Worm (Caenorhabditis elegans) whole organism, L1 larva: ENCODE data around the gene egl-1.

ENCODE experiments used
- C16A3.4 ChIP-seq: fragments of 150-350 bp; optimal IDR thresholded peaks from 2 replicates; lab custom pipeline; 2014; ENCODE audit warnings: missing biosample characterization, missing genetic modification characterization
- C34B4.2 ChIP-seq: sonication (generic microtip); optimal IDR thresholded peaks from 2 replicates; lab custom pipeline; 2017; ENCODE audit warnings: mild to moderate bottlenecking, missing genetic modification characterization, missing compliant biosample characterization
- ama-1 ChIP-seq: fragments of 150-350 bp; optimal IDR thresholded peaks from 2 replicates; lab custom pipeline; 2014
- blmp-1 ChIP-seq: fragments of 150-350 bp; optimal IDR thresholded peaks from 2 replicates; lab custom pipeline; 2014; ENCODE audit warnings: missing biosample characterization, missing genetic modification characterization
- ceh-82 ChIP-seq, 3 experiments: fragments of 150-350 bp in 1 of 3; sonication (generic microtip) in 2 of 3; optimal IDR thresholded peaks; 2 replicates each; lab custom pipeline; 2014 to 2017; ENCODE audit warnings: missing biosample characterization in 3 of 3, missing genetic modification characterization in 3 of 3
- ceh-90 ChIP-seq: sonication (generic microtip); optimal IDR thresholded peaks from 2 replicates; lab custom pipeline; 2016; ENCODE audit warnings: missing genetic modification characterization, missing compliant biosample characterization
- dpl-1 ChIP-seq, 3 experiments: fragments of 150-350 bp in 2 of 3; sonication (generic microtip) in 1 of 3; optimal IDR thresholded peaks; 2 replicates each; lab custom pipeline; 2014 to 2017; ENCODE audit warnings: missing biosample characterization in 3 of 3, missing genetic modification characterization in 3 of 3, missing genetic modification reagents in 3 of 3
- efl-1 ChIP-seq, 4 experiments: fragments of 150-350 bp; optimal IDR thresholded peaks in 3 of 4; peaks in 1 of 4; 1 replicate in 1 of 4; 2 replicates in 3 of 4; lab custom pipeline; 2014; ENCODE audit warnings: missing biosample characterization in 2 of 4, missing genetic modification characterization in 2 of 4, missing genetic modification reagents in 2 of 4
- efl-3 ChIP-seq: fragments of 200-800 bp; sonication (Bioruptor generic); optimal IDR thresholded peaks from 2 replicates; lab custom pipeline; 2018; ENCODE audit warnings: mild to moderate bottlenecking, missing genetic modification characterization, missing compliant biosample characterization
- egl-27 ChIP-seq, 2 experiments: fragments of 150-350 bp in 1 of 2; sonication (generic microtip); optimal IDR thresholded peaks; 3 replicates each; lab custom pipeline; 2017 to 2018; ENCODE audit warnings: missing biosample characterization in 2 of 2, missing genetic modification characterization in 2 of 2, missing genetic modification reagents in 2 of 2
- elt-2 ChIP-seq: sonication (generic microtip); optimal IDR thresholded peaks from 2 replicates; lab custom pipeline; 2016; ENCODE audit warnings: missing genetic modification characterization, mild to moderate bottlenecking, inconsistent platforms, missing compliant biosample characterization, missing genetic modification reagents
- ets-5 ChIP-seq: fragments of 200-800 bp; sonication (Bioruptor generic); IDR thresholded peaks from 2 replicates; pipeline ENCODE4 v1.3.6; 2022; ENCODE audit warnings: missing genetic modification characterization, missing compliant biosample characterization
- fkh-8 ChIP-seq: sonication (generic microtip); optimal IDR thresholded peaks from 2 replicates; lab custom pipeline; 2016; ENCODE audit warnings: mild to moderate bottlenecking, missing genetic modification characterization, missing compliant biosample characterization
- hlh-17 ChIP-seq: fragments of 200-800 bp; sonication (Bioruptor generic); optimal IDR thresholded peaks from 2 replicates; lab custom pipeline; 2018; ENCODE audit warnings: missing genetic modification characterization, mild to moderate bottlenecking, missing compliant biosample characterization, moderate library complexity, borderline replicate concordance
- hlh-4 ChIP-seq: sonication (generic microtip); optimal IDR thresholded peaks from 2 replicates; lab custom pipeline; 2016; ENCODE audit warnings: mild to moderate bottlenecking, missing genetic modification characterization, missing compliant biosample characterization
- hpl-2 ChIP-seq: fragments of 150-350 bp; optimal IDR thresholded peaks from 2 replicates; lab custom pipeline; 2014; ENCODE audit warnings: missing biosample characterization, missing genetic modification reagents, missing genetic modification characterization
- lin-13 ChIP-seq: fragments of 150-350 bp; optimal IDR thresholded peaks from 2 replicates; lab custom pipeline; 2014; ENCODE audit warnings: missing biosample characterization, missing genetic modification reagents, missing genetic modification characterization
- lin-39 ChIP-seq: fragments of 150-350 bp; optimal IDR thresholded peaks from 2 replicates; lab custom pipeline; 2014; ENCODE audit warnings: missing biosample characterization, missing genetic modification reagents, missing genetic modification characterization
- lir-3 ChIP-seq: sonication (generic microtip); optimal IDR thresholded peaks from 2 replicates; lab custom pipeline; 2016; ENCODE audit warnings: mild to moderate bottlenecking, missing genetic modification characterization, moderate library complexity, missing compliant biosample characterization; ENCODE audit not compliant: poor library complexity
- lsy-2 ChIP-seq, 2 experiments: fragments of 150-350 bp; optimal IDR thresholded peaks; 2 replicates each; lab custom pipeline; 2014; ENCODE audit warnings: missing biosample characterization in 2 of 2, missing genetic modification characterization in 2 of 2
- nhr-28 ChIP-seq: fragments of 150-350 bp; optimal IDR thresholded peaks from 2 replicates; lab custom pipeline; 2014; ENCODE audit warnings: missing biosample characterization, missing genetic modification characterization
- nhr-47 ChIP-seq: sonication (generic microtip); optimal IDR thresholded peaks from 2 replicates; lab custom pipeline; 2016; ENCODE audit warnings: mild to moderate bottlenecking, missing genetic modification characterization, moderate library complexity, missing compliant biosample characterization
- pqm-1 ChIP-seq: sonication (generic microtip); optimal IDR thresholded peaks from 3 replicates; lab custom pipeline; 2017; ENCODE audit warnings: missing biosample characterization, missing genetic modification characterization
- skn-1 ChIP-seq: fragments of 150-350 bp; optimal IDR thresholded peaks from 2 replicates; lab custom pipeline; 2014; ENCODE audit warnings: missing biosample characterization, missing genetic modification characterization
- snpc-4 ChIP-seq: fragments of 150-350 bp; optimal IDR thresholded peaks from 2 replicates; lab custom pipeline; 2014; ENCODE audit warnings: missing biosample characterization, missing genetic modification characterization
- sox-4 ChIP-seq: sonication (generic microtip); optimal IDR thresholded peaks from 2 replicates; lab custom pipeline; 2016; ENCODE audit warnings: missing genetic modification characterization, missing compliant biosample characterization
- swsn-7 ChIP-seq: sonication (generic microtip); optimal IDR thresholded peaks from 2 replicates; lab custom pipeline; 2016; ENCODE audit warnings: missing genetic modification characterization, missing compliant biosample characterization
- tbx-2 ChIP-seq: sonication (generic microtip); optimal IDR thresholded peaks from 2 replicates; lab custom pipeline; 2016; ENCODE audit warnings: missing genetic modification characterization, missing compliant biosample characterization
- unc-98 ChIP-seq: fragments of 200-800 bp; sonication (Bioruptor generic); IDR thresholded peaks from 2 replicates; pipeline ENCODE4 v1.3.6; 2022; ENCODE audit warnings: missing genetic modification characterization, missing compliant biosample characterization
- xbp-1 ChIP-seq: sonication (generic microtip); optimal IDR thresholded peaks from 2 replicates; lab custom pipeline; 2016; ENCODE audit warnings: missing genetic modification characterization, missing compliant biosample characterization
- zip-4 ChIP-seq: fragments of 200-800 bp; sonication (Bioruptor generic); optimal IDR thresholded peaks from 2 replicates; lab custom pipeline; 2018; ENCODE audit warnings: mild to moderate bottlenecking, missing genetic modification characterization, moderate library complexity, missing compliant biosample characterization

Gene egl-1

ce11 chrV:14432259-14432658, at the start of gene egl-1:
Gene egl-1, minus strand, starts transcription at chrV:14432359.
- TF ChIP-seq sox-4 (no peak), ceh-90 (tag; lab: Kevin White, UChicago) (no peak), ets-5 (GFP tag; lab: Robert Waterston, UW) (no peak), swsn-7 (tag; lab: Kevin White, UChicago) (no peak), blmp-1 (tag; lab: Kevin White, UChicago) (no peak), ceh-82 (tag; optimal IDR thresholded peaks at IDR 0.05; lab: Kevin White, UChicago) (no peak), zip-4 (no peak)

DNA sequence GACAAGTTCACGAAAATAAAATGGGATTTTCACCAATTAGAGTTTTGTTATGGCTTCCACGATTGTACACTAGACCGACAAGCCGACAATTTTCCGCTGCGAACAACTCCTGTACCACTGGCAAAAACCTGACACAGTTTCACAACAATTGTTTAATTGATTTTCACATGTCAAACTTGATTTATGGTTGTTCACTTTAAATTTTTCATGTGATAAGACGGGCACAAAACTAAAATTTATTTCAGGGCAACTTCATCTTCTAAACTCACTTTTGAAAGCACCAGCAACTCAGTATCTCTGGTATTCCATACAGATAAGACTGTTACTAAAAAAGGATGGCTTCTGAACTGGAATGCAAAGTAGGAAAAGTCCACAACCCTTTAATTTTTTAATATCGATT, 49.2 kb upstream of the egl-1 start, which contains the start of gene R02D5.7:
Gene R02D5.7 (minus strand): TSS at position 101 of the 400 bp plus-strand sequence.
- no peak for TF ChIP-seq efl-3 (GFP tag; lab: Kevin White, UChicago)
- no peak for TF ChIP-seq blmp-1 (tag; lab: Kevin White, UChicago)

- no peak for TF ChIP-seq snpc-4 (tag; lab: Kevin White, UChicago)
- TF ChIP-seq elt-2 (tag; lab: Kevin White, UChicago): no peak
- TF ChIP-seq skn-1: no peak
- no peak for TF ChIP-seq lin-39 (tag; lab: Kevin White, UChicago)
- TF ChIP-seq hlh-17 (GFP tag; lab: Kevin White, UChicago): no peak
- no peak for TF ChIP-seq pqm-1
- TF ChIP-seq unc-98 (GFP tag; lab: Robert Waterston, UW): no peak
- no peak for TF ChIP-seq hlh-4
- TF ChIP-seq C34B4.2 (tag; lab: Kevin White, UChicago): no peak
- no peak for TF ChIP-seq hpl-2
- no peak for TF ChIP-seq nhr-47
- no peak for TF ChIP-seq zip-4
- TF ChIP-seq efl-3 (GFP tag; lab: Kevin White, UChicago): no peak
Observed at ce11 chrV:14480533-14480932, 48.4 kb upstream of the egl-1 start.

DNA sequence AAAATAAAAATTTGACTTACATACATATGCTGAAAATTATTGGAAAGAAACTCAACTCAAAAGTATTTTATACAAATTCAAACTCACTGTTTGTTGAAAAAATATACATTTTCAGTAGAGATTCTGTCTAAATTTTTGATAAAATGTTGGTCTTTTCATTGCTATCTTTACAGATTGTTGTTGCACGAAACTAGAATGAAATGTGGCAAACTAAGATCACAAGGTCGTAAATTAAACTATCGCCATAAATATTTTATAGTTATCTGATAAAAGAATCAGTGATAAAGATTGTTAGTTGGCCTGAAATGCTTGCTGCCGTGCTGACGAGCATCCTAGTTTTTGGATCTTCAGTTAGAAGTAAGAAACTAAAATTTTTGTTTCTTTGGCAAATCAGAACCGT, 46.8 kb upstream of the egl-1 start, which contains the start of gene clec-55:
Gene clec-55 (plus strand): TSS at position 301 of the 400 bp plus-strand sequence.
- TF ChIP-seq dpl-1 (GFP tag; optimal IDR thresholded peaks at IDR 0.05; lab: Kevin White, UChicago) (no peak), egl-27 (tag; optimal IDR thresholded peaks at IDR 0.05; lab: Kevin White, UChicago) (no peak), nhr-28 (no peak), lsy-2 (tag; optimal IDR thresholded peaks at IDR 0.05; lab: Kevin White, UChicago) (no peak), elt-2 (tag; lab: Kevin White, UChicago) (peak; percentile 40), pqm-1 (no peak)

DNA sequence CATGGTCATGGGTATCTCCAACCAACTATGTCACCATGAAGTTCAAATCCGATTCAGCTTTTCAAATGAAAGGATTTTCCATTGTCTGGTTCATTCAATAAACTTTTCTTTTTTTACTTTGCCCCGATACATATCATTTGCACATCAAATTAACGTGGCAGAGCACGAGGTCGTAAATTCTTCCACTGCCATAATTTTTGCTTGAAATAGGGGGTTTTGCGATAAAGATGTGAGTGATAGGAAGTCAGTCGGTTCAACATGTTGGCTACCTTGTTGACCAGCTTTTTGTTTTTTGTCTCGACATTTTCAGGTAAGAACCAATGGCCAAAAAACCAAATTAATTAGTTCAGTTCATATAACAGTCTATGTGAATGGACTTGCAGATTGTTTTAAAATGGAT, 44.5 kb upstream of the egl-1 start, which contains the start of gene clec-54:
Gene clec-54 (plus strand): TSS at position 224 of the 400 bp plus-strand sequence.
- TF ChIP-seq elt-2 (tag; lab: Kevin White, UChicago) (peak; percentile 52), C16A3.4 (tag; lab: Kevin White, UChicago) (no peak), efl-1 (optimal IDR thresholded peaks at IDR 0.05; lab: Kevin White, UChicago) (no peak), efl-1 (GFP tag; optimal IDR thresholded peaks at IDR 0.05 in 1 of 2; lab: Kevin White, UChicago) (peak in 1 of 2 experiments; percentile 63)

ce11 chrV:14474099-14474498, 41.9 kb upstream of the egl-1 start, which contains the start of gene clec-56:
Gene clec-56, plus strand, starts transcription at chrV:14474399.
- TF ChIP-seq tbx-2 (tag; lab: Kevin White, UChicago) (no peak), dpl-1 (GFP tag; optimal IDR thresholded peaks at IDR 0.05; lab: Kevin White, UChicago) (no peak), swsn-7 (tag; lab: Kevin White, UChicago) (no peak), lin-13 (GFP tag; lab: Kevin White, UChicago) (no peak), xbp-1 (no peak), fkh-8 (no peak), hlh-4 (no peak), nhr-28 (no peak), ama-1 (lab: Kevin White, UChicago) (no peak), lir-3 (no peak)
